Fruit fly (Drosophila melanogaster) whole organism, wandering third instar larva: ENCODE data around the gene CG15544.

Experiments
- CrebA ChIP-seq: fragments of 200-800 bp; sonication (Bioruptor generic); optimal IDR thresholded peaks from 2 replicates; lab custom pipeline; 2016; ENCODE audit warnings: missing biosample characterization, mild to moderate bottlenecking, missing genetic modification characterization, borderline replicate concordance
- fru ChIP-seq: fragments of 200-800 bp; sonication (Bioruptor generic); optimal IDR thresholded peaks from 3 replicates; lab custom pipeline; 2016; ENCODE audit warnings: missing biosample characterization, mild to moderate bottlenecking, missing genetic modification characterization

DNA sequence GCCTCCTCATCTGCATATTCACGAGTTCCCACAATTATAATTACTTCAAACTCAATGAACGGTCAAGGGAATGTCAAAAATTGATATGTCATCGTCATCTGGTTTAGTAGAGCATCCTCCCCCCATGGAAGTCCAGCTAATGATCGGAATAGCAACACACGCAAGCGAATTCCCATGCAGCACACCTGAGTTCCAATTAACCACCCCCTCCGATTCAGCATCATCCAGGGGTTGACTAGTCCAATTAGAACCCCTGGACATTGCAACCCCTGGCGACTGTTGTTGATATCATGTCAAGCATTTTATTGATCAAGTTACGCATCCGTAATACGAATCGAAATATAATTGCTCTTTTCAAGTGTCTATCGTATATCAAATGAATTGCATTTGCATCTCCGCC is 22.8 kb downstream of the CG15544 start:
- TF ChIP-seq CrebA (GFP tag; lab: Kevin White, UChicago): no peak
- TF ChIP-seq fru (GFP tag; lab: Kevin White, UChicago): no peak
